Fruit fly (Drosophila melanogaster) whole organism, embryonic: ENCODE measurements around the gene CG15445.

Experiments used
- Ada2b ChIP-seq: fragments of 200-800 bp; sonication (Bioruptor generic); IDR thresholded peaks from 2 replicates; pipeline ENCODE4 v1.3.6; 2022; ENCODE audit warnings: missing biosample characterization, missing genetic modification characterization
- CG10979 ChIP-seq: fragments of 200-800 bp; sonication (Bioruptor generic); optimal IDR thresholded peaks from 2 replicates; lab custom pipeline; 2018; ENCODE audit warnings: missing biosample characterization, mild to moderate bottlenecking, missing genetic modification characterization, moderate library complexity
- CG11504 ChIP-seq: fragments of 200-800 bp; sonication (Bioruptor generic); optimal IDR thresholded peaks from 3 replicates; lab custom pipeline; 2019; ENCODE audit warnings: missing biosample characterization, mild to moderate bottlenecking, missing genetic modification characterization, moderate library complexity
- CG13424 ChIP-seq: fragments of 200-800 bp; sonication (Bioruptor generic); optimal IDR thresholded peaks from 2 replicates; lab custom pipeline; 2019; ENCODE audit warnings: missing biosample characterization, mild to moderate bottlenecking, missing genetic modification characterization, moderate library complexity
- CG13624 ChIP-seq: fragments of 200-800 bp; sonication (Bioruptor generic); optimal IDR thresholded peaks from 2 replicates; lab custom pipeline; 2016; ENCODE audit warnings: missing biosample characterization, missing genetic modification characterization
- CG14667 ChIP-seq: fragments of 200-800 bp; sonication (Bioruptor generic); IDR thresholded peaks from 2 replicates; pipeline ENCODE4 v1.3.6; 2022; ENCODE audit warnings: missing biosample characterization, missing genetic modification characterization
- CG1603 ChIP-seq: fragments of 200-800 bp; sonication (Bioruptor generic); optimal IDR thresholded peaks from 2 replicates; lab custom pipeline; 2019; ENCODE audit warnings: missing biosample characterization, mild to moderate bottlenecking, missing genetic modification characterization, moderate library complexity
- CG17359 ChIP-seq: fragments of 200-800 bp; sonication (Bioruptor generic); optimal IDR thresholded peaks from 3 replicates; lab custom pipeline; 2018; ENCODE audit warnings: missing biosample characterization, mild to moderate bottlenecking, missing genetic modification characterization, moderate library complexity
- CG17829 ChIP-seq: fragments of 200-800 bp; optimal IDR thresholded peaks from 2 replicates; lab custom pipeline; 2019; ENCODE audit warnings: missing biosample characterization, mild to moderate bottlenecking, missing genetic modification characterization, moderate library complexity
- CG18262 ChIP-seq: fragments of 200-800 bp; optimal IDR thresholded peaks from 3 replicates; lab custom pipeline; 2019; ENCODE audit warnings: missing biosample characterization, mild to moderate bottlenecking, missing genetic modification characterization, moderate library complexity
- CG18599 ChIP-seq: fragments of 200-800 bp; sonication (Bioruptor generic); optimal IDR thresholded peaks from 3 replicates; lab custom pipeline; 2017; ENCODE audit warnings: missing biosample characterization, missing genetic modification characterization, mild to moderate bottlenecking, moderate library complexity, missing genetic modification reagents
- CG2120 ChIP-seq: fragments of 200-800 bp; sonication (Bioruptor generic); optimal IDR thresholded peaks from 3 replicates; lab custom pipeline; 2016; ENCODE audit warnings: missing biosample characterization, missing genetic modification characterization
- CG2678 ChIP-seq: fragments of 200-800 bp; sonication (Bioruptor generic); optimal IDR thresholded peaks from 3 replicates; lab custom pipeline; 2019; ENCODE audit warnings: missing biosample characterization, mild to moderate bottlenecking, missing genetic modification characterization, moderate library complexity
- CG2712 ChIP-seq: fragments of 200-800 bp; optimal IDR thresholded peaks from 3 replicates; lab custom pipeline; 2019; ENCODE audit warnings: missing biosample characterization, mild to moderate bottlenecking, missing genetic modification characterization, moderate library complexity
- CG30431 ChIP-seq: fragments of 200-800 bp; sonication (Bioruptor generic); optimal IDR thresholded peaks from 2 replicates; lab custom pipeline; 2017; ENCODE audit warnings: missing biosample characterization, missing genetic modification characterization
- CG32532 ChIP-seq: fragments of 200-800 bp; sonication (Bioruptor generic); IDR thresholded peaks from 2 replicates; pipeline ENCODE4 v1.3.6; 2022; ENCODE audit warnings: missing biosample characterization, missing genetic modification characterization
- CG7745 ChIP-seq: fragments of 200-800 bp; sonication (Bioruptor generic); optimal IDR thresholded peaks from 2 replicates; lab custom pipeline; 2018; ENCODE audit warnings: missing biosample characterization, mild to moderate bottlenecking, missing genetic modification characterization, moderate library complexity
- CG7839 ChIP-seq: fragments of 200-800 bp; sonication (Bioruptor generic); optimal IDR thresholded peaks from 3 replicates; lab custom pipeline; 2018; ENCODE audit warnings: missing biosample characterization, mild to moderate bottlenecking, missing genetic modification characterization, moderate library complexity
- D ChIP-seq, 2 experiments: fragments of 200-800 bp in 1 of 2; fragments of >200 bp in 1 of 2; sonication (Bioruptor generic) in 1 of 2; optimal IDR thresholded peaks; 2 replicates in 1 of 2; 3 replicates in 1 of 2; lab custom pipeline; 2017; ENCODE audit warnings: mild to moderate bottlenecking in 1 of 2, missing biosample characterization in 1 of 2, missing genetic modification characterization in 1 of 2, missing genetic modification reagents in 1 of 2
- D19A ChIP-seq: fragments of 200-800 bp; optimal IDR thresholded peaks from 3 replicates; lab custom pipeline; 2019; ENCODE audit warnings: missing biosample characterization, mild to moderate bottlenecking, missing genetic modification characterization, moderate library complexity
- Ets65A ChIP-seq: fragments of 200-800 bp; sonication (Bioruptor generic); peaks from one replicate; lab custom pipeline; 2016; ENCODE audit warnings: missing biosample characterization, missing genetic modification characterization
- Hr51 ChIP-seq, 2 experiments: fragments of 200-800 bp; sonication (Bioruptor generic); optimal IDR thresholded peaks; 2 replicates in 1 of 2; 3 replicates in 1 of 2; lab custom pipeline; 2016 to 2018; ENCODE audit warnings: missing biosample characterization in 2 of 2, missing genetic modification characterization in 2 of 2, mild to moderate bottlenecking in 1 of 2, moderate library complexity in 1 of 2
- Med ChIP-seq: fragments of 200-800 bp; sonication (Bioruptor generic); peaks from one replicate; lab custom pipeline; 2016; ENCODE audit warnings: missing biosample characterization, missing genetic modification characterization, mild to moderate bottlenecking, inconsistent platforms, moderate library complexity
- Nf-YA ChIP-seq: fragments of 200-800 bp; sonication (Bioruptor generic); IDR thresholded peaks from 2 replicates; pipeline ENCODE4 v1.3.6; 2022; ENCODE audit warnings: missing biosample characterization, missing genetic modification characterization
- Oli ChIP-seq: fragments of 200-800 bp; sonication (Bioruptor generic); optimal IDR thresholded peaks from 2 replicates; lab custom pipeline; 2018; ENCODE audit warnings: missing biosample characterization, mild to moderate bottlenecking, missing genetic modification characterization, moderate library complexity
- PHDP ChIP-seq: fragments of 200-800 bp; sonication (Bioruptor generic); optimal IDR thresholded peaks from 3 replicates; lab custom pipeline; 2018; ENCODE audit warnings: missing biosample characterization, mild to moderate bottlenecking, missing genetic modification characterization, moderate library complexity
- Xbp1 ChIP-seq: fragments of 200-800 bp; sonication (Bioruptor generic); optimal IDR thresholded peaks from 3 replicates; lab custom pipeline; 2016; ENCODE audit warnings: missing biosample characterization, mild to moderate bottlenecking, missing genetic modification characterization
- Xrp1 ChIP-seq: fragments of 200-800 bp; sonication (Bioruptor generic); IDR thresholded peaks from 2 replicates; pipeline ENCODE4 v1.3.6; 2022; ENCODE audit warnings: missing biosample characterization, missing genetic modification characterization
- bsh ChIP-seq, 2 experiments: fragments of 200-800 bp; sonication (Bioruptor generic); optimal IDR thresholded peaks; 2 replicates each; lab custom pipeline; 2017 to 2018; ENCODE audit warnings: mild to moderate bottlenecking in 2 of 2, missing biosample characterization in 2 of 2, missing genetic modification characterization in 2 of 2, moderate library complexity in 1 of 2
- cas ChIP-seq: fragments of 200-800 bp; sonication (Bioruptor generic); IDR thresholded peaks from 2 replicates; pipeline ENCODE4 v1.3.6; 2022; ENCODE audit warnings: missing biosample characterization, missing genetic modification characterization
- corto ChIP-seq: fragments of 200-800 bp; sonication (Bioruptor generic); optimal IDR thresholded peaks from 2 replicates; lab custom pipeline; 2016; ENCODE audit warnings: missing biosample characterization, mild to moderate bottlenecking, missing genetic modification characterization, moderate library complexity
- dmrt99B ChIP-seq: fragments of 200-800 bp; sonication (Bioruptor generic); optimal IDR thresholded peaks from 2 replicates; lab custom pipeline; 2018; ENCODE audit warnings: missing biosample characterization, mild to moderate bottlenecking, missing genetic modification characterization, moderate library complexity
- dpn ChIP-seq, 2 experiments: fragments of 200-800 bp; sonication (Bioruptor generic); optimal IDR thresholded peaks; 3 replicates each; lab custom pipeline; 2016; ENCODE audit warnings: missing biosample characterization in 2 of 2, missing genetic modification characterization in 2 of 2
- fd96Cb ChIP-seq: fragments of 200-800 bp; sonication (Bioruptor generic); optimal IDR thresholded peaks from 2 replicates; lab custom pipeline; 2018; ENCODE audit warnings: missing biosample characterization, mild to moderate bottlenecking, missing genetic modification characterization, moderate library complexity
- gem ChIP-seq: fragments of 200-800 bp; sonication (Bioruptor generic); optimal IDR thresholded peaks from 2 replicates; lab custom pipeline; 2019; ENCODE audit warnings: missing biosample characterization, mild to moderate bottlenecking, missing genetic modification characterization, moderate library complexity
- ind ChIP-seq: fragments of 200-800 bp; sonication (Bioruptor generic); optimal IDR thresholded peaks from 3 replicates; lab custom pipeline; 2016; ENCODE audit warnings: missing biosample characterization, missing genetic modification characterization
- jing ChIP-seq: fragments of 200-800 bp; sonication (Bioruptor generic); optimal IDR thresholded peaks from 2 replicates; lab custom pipeline; 2018; ENCODE audit warnings: missing biosample characterization, mild to moderate bottlenecking, missing genetic modification characterization
- lab ChIP-seq: fragments of 200-800 bp; sonication (Bioruptor generic); optimal IDR thresholded peaks from 3 replicates; lab custom pipeline; 2017; ENCODE audit warnings: missing biosample characterization, missing genetic modification characterization, mild to moderate bottlenecking, moderate library complexity, missing genetic modification reagents
- lbe ChIP-seq: fragments of 200-800 bp; sonication (Bioruptor generic); optimal IDR thresholded peaks from 2 replicates; lab custom pipeline; 2016; ENCODE audit warnings: missing biosample characterization, mild to moderate bottlenecking, missing genetic modification characterization
- lmd ChIP-seq: fragments of 200-800 bp; sonication (Bioruptor generic); IDR thresholded peaks from 2 replicates; pipeline ENCODE4 v1.3.6; 2022; ENCODE audit warnings: missing biosample characterization, missing genetic modification characterization
- nmo ChIP-seq: fragments of 200-800 bp; sonication (Bioruptor generic); optimal IDR thresholded peaks from 2 replicates; lab custom pipeline; 2018; ENCODE audit warnings: missing biosample characterization, mild to moderate bottlenecking, missing genetic modification characterization, moderate library complexity
- nom ChIP-seq: fragments of 200-800 bp; sonication (Bioruptor generic); optimal IDR thresholded peaks from 2 replicates; lab custom pipeline; 2017; ENCODE audit warnings: missing biosample characterization, missing genetic modification characterization, mild to moderate bottlenecking, moderate library complexity, missing genetic modification reagents
- phol ChIP-seq: fragments of 200-800 bp; sonication (Bioruptor generic); optimal IDR thresholded peaks from 3 replicates; lab custom pipeline; 2018; ENCODE audit warnings: missing biosample characterization, mild to moderate bottlenecking, missing genetic modification characterization, moderate library complexity
- prd ChIP-seq, 3 experiments: fragments of >200 bp in 2 of 3; fragments of 200-800 bp in 1 of 3; sonication (Bioruptor generic) in 1 of 3; optimal IDR thresholded peaks in 2 of 3; IDR thresholded peaks in 1 of 3; 2 replicates in 2 of 3; 3 replicates in 1 of 3; pipeline versions ENCODE4 v1.3.6 to Lab custom; 2017 to 2022; ENCODE audit warnings: missing biosample characterization in 1 of 3, missing genetic modification characterization in 1 of 3
- run ChIP-seq: fragments of 200-800 bp; sonication (Bioruptor generic); optimal IDR thresholded peaks from 3 replicates; lab custom pipeline; 2018; ENCODE audit warnings: missing biosample characterization, mild to moderate bottlenecking, missing genetic modification characterization
- sens ChIP-seq: fragments of 200-800 bp; sonication (Bioruptor generic); peaks from one replicate; lab custom pipeline; 2016; ENCODE audit warnings: missing biosample characterization, missing genetic modification characterization
- unpg ChIP-seq: fragments of 200-800 bp; sonication (Bioruptor generic); optimal IDR thresholded peaks from 3 replicates; lab custom pipeline; 2018; ENCODE audit warnings: missing biosample characterization, mild to moderate bottlenecking, missing genetic modification characterization, moderate library complexity
- zf30C ChIP-seq: fragments of 200-800 bp; sonication (Bioruptor generic); optimal IDR thresholded peaks from 3 replicates; lab custom pipeline; 2018; ENCODE audit warnings: missing biosample characterization, mild to moderate bottlenecking, missing genetic modification characterization

Gene CG15445

dm6 chrX:21072953-21073352 lies 44.0 kb upstream of the CG15445 start:
- TF ChIP-seq ind (GFP tag; lab: Kevin White, UChicago), result peak; percentile 28
- TF ChIP-seq Xrp1 (GFP tag; lab: Robert Waterston, UW), result peak; percentile 39; the same call in 1 of the 2 replicates
- peak; percentile 29 for TF ChIP-seq phol (tag; lab: Kevin White, UChicago)
- peak; percentile 24 for TF ChIP-seq CG10979
- peak; percentile 25 for TF ChIP-seq nmo
- TF ChIP-seq fd96Cb (tag; lab: Kevin White, UChicago), result peak; percentile 13
- TF ChIP-seq CG2678, result peak; percentile 38
- TF ChIP-seq sens, result peak; percentile 49
- no peak for TF ChIP-seq CG7745 (tag; lab: Kevin White, UChicago)
- TF ChIP-seq CG11504 (tag; lab: Kevin White, UChicago), result peak; percentile 37
- peak in 1 of 2 experiments; percentile 23 for TF ChIP-seq dpn (GFP tag; optimal IDR thresholded peaks at IDR 0.05; lab: Kevin White, UChicago)
- no peak for TF ChIP-seq CG30431 (GFP tag; lab: Kevin White, UChicago)
- peak; percentile 67 for TF ChIP-seq Ets65A (GFP tag; lab: Kevin White, UChicago)
- TF ChIP-seq CG18599 (GFP tag; lab: Kevin White, UChicago), result peak; percentile 39
- TF ChIP-seq Nf-YA (GFP tag; lab: Robert Waterston, UW), result no peak
- TF ChIP-seq CG7839 (tag; lab: Kevin White, UChicago), result peak; percentile 34
- 0 out of 2 replicates have a peak, but pooled peaks have one; percentile 23 for TF ChIP-seq lmd (GFP tag; lab: Robert Waterston, UW)
- peak; percentile 8; the same call in 1 of the 2 replicates for TF ChIP-seq Ada2b
- TF ChIP-seq prd (optimal IDR thresholded peaks at IDR 0.05; lab: Kevin White, UChicago), result no peak
- peak; percentile 48; the same call in 2 of the 3 replicates for TF ChIP-seq prd (GFP tag; IDR thresholded peaks at IDR 0.05; lab: Robert Waterston, UW)
- peak; percentile 68 for TF ChIP-seq Med
- peak; percentile 20 for TF ChIP-seq lab (GFP tag; lab: Kevin White, UChicago)
- TF ChIP-seq jing, result no peak
- peak; percentile 16 for TF ChIP-seq CG2120 (GFP tag; lab: Kevin White, UChicago)
- TF ChIP-seq PHDP (tag; lab: Kevin White, UChicago), result peak; percentile 3
- no peak for TF ChIP-seq D (optimal IDR thresholded peaks at IDR 0.05; lab: Kevin White, UChicago)
- TF ChIP-seq D (GFP tag; optimal IDR thresholded peaks at IDR 0.05; lab: Kevin White, UChicago), result no peak
- TF ChIP-seq Xbp1, result peak; percentile 14
- TF ChIP-seq CG17359 (tag; lab: Kevin White, UChicago), result peak; percentile 12
- peak; percentile 3 to 86 for TF ChIP-seq bsh (GFP tag; optimal IDR thresholded peaks at IDR 0.05; lab: Kevin White, UChicago)
- no peak for TF ChIP-seq CG14667
- TF ChIP-seq unpg (GFP tag; lab: Kevin White, UChicago), result peak; percentile 3
- peak; percentile 11 for TF ChIP-seq D19A
- TF ChIP-seq zf30C (GFP tag; lab: Kevin White, UChicago), result peak; percentile 17
- peak; percentile 18 for TF ChIP-seq Oli (tag; lab: Kevin White, UChicago)
- TF ChIP-seq CG17829 (tag; lab: Kevin White, UChicago), result peak; percentile 1
- no peak for TF ChIP-seq run
- no peak for TF ChIP-seq CG13624 (GFP tag; lab: Kevin White, UChicago)
- TF ChIP-seq lbe (GFP tag; lab: Kevin White, UChicago), result peak; percentile 72
- no peak for TF ChIP-seq cas
- TF ChIP-seq CG32532, result no peak
- TF ChIP-seq corto, result peak; percentile 80
- TF ChIP-seq CG18262 (tag; lab: Kevin White, UChicago), result peak; percentile 10
- peak; percentile 37 for TF ChIP-seq CG1603 (tag; lab: Kevin White, UChicago)
- TF ChIP-seq Hr51 (GFP tag; optimal IDR thresholded peaks at IDR 0.05; lab: Kevin White, UChicago), result peak in 1 of 2 experiments; percentile 19
- peak; percentile 35 for TF ChIP-seq dmrt99B
- TF ChIP-seq nom (GFP tag; lab: Kevin White, UChicago), result peak; percentile 87
- peak; percentile 1 for TF ChIP-seq CG13424 (tag; lab: Kevin White, UChicago)
- TF ChIP-seq gem (tag; lab: Kevin White, UChicago), result peak; percentile 42
- TF ChIP-seq CG2712 (tag; lab: Kevin White, UChicago), result peak; percentile 17
